Worm (Caenorhabditis elegans): ENCODE measurements around the gene Y73C8C.10.

DNA sequence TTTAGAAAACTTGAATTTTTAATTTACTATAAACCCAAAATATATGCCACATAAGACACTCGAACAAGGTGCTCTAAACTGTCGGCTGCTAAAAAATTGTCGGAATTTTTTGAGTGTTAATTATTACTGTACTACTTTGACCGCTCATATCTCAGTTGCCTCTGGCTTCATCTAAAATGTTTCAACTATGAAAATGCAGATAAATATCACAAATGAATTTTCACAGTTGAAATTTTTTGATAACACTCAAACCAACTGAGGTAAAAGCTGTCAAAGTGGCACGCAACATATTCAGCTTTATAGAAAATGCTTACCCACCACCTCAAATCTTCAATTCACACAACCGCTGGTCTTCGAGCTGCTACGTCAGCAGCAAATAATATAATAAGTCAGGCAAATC, 38.8 kb downstream of the Y73C8C.10 start, which contains the start of gene acs-21:
- TF ChIP-seq dve-1 (tag; optimal IDR thresholded peaks at IDR 0.05) (no peak), ama-1 (optimal IDR thresholded peaks at IDR 0.05) (no peak), nhr-11 (tag; optimal IDR thresholded peaks at IDR 0.05) (no peak)
